Worm (Caenorhabditis elegans) whole organism, L3 larva: ENCODE results near the gene mvk-1.
A peak's percentile ranks its signal among the peaks of the same experiment; 100 is the strongest.

Source experiments
- R02D3.7 ChIP-seq: fragments of 150-350 bp; optimal IDR thresholded peaks from 2 replicates; lab custom pipeline; 2014; ENCODE audit warnings: missing biosample characterization, missing genetic modification characterization
- ZK546.5 ChIP-seq: sonication (generic microtip); optimal IDR thresholded peaks from 2 replicates; lab custom pipeline; 2017; ENCODE audit warnings: missing biosample characterization, missing genetic modification characterization
- ama-1 ChIP-seq: fragments of 150-350 bp; optimal IDR thresholded peaks from 2 replicates; lab custom pipeline; 2018
- ceh-16 ChIP-seq: sonication (generic microtip); optimal IDR thresholded peaks from 2 replicates; lab custom pipeline; 2017; ENCODE audit warnings: missing biosample characterization, missing genetic modification characterization
- ceh-28 ChIP-seq: fragments of 150-350 bp; optimal IDR thresholded peaks from 2 replicates; lab custom pipeline; 2014; ENCODE audit warnings: missing biosample characterization, missing genetic modification reagents, missing genetic modification characterization
- ceh-82 ChIP-seq: fragments of 150-350 bp; optimal IDR thresholded peaks from 2 replicates; lab custom pipeline; 2014; ENCODE audit warnings: missing biosample characterization, missing genetic modification characterization
- daf-12 ChIP-seq: fragments of 150-350 bp; optimal IDR thresholded peaks from 2 replicates; lab custom pipeline; 2014; ENCODE audit warnings: missing biosample characterization, missing genetic modification reagents, missing genetic modification characterization
- egl-27 ChIP-seq: sonication (generic microtip); optimal IDR thresholded peaks from 4 replicates; lab custom pipeline; 2017; ENCODE audit warnings: missing biosample characterization, missing genetic modification reagents, missing genetic modification characterization
- elt-1 ChIP-seq: fragments of 150-350 bp; optimal IDR thresholded peaks from 2 replicates; lab custom pipeline; 2014; ENCODE audit warnings: missing biosample characterization, missing genetic modification characterization
- elt-2 ChIP-seq: sonication (generic microtip); optimal IDR thresholded peaks from 2 replicates; lab custom pipeline; 2016; ENCODE audit warnings: missing genetic modification reagents, mild to moderate bottlenecking, missing genetic modification characterization, missing compliant biosample characterization
- elt-3 ChIP-seq, 3 experiments: fragments of 150-350 bp in 1 of 3; sonication (generic microtip) in 2 of 3; optimal IDR thresholded peaks; 2 replicates in 2 of 3; 4 replicates in 1 of 3; lab custom pipeline; 2014 to 2017; ENCODE audit warnings: missing biosample characterization in 3 of 3, missing genetic modification characterization in 3 of 3
- fkh-10 ChIP-seq: sonication (generic microtip); optimal IDR thresholded peaks from 2 replicates; lab custom pipeline; 2017; ENCODE audit warnings: missing biosample characterization, missing genetic modification reagents, missing genetic modification characterization
- fos-1 ChIP-seq: fragments of 150-350 bp; optimal IDR thresholded peaks from 2 replicates; lab custom pipeline; 2014; ENCODE audit warnings: missing biosample characterization, missing genetic modification characterization
- jun-1 ChIP-seq: fragments of 150-350 bp; optimal IDR thresholded peaks from 2 replicates; lab custom pipeline; 2014; ENCODE audit warnings: missing biosample characterization, missing genetic modification reagents, missing genetic modification characterization
- mdl-1 ChIP-seq: fragments of 150-350 bp; optimal IDR thresholded peaks from 2 replicates; lab custom pipeline; 2014; ENCODE audit warnings: missing biosample characterization, missing genetic modification characterization
- nfya-1 ChIP-seq: sonication (generic microtip); optimal IDR thresholded peaks from 2 replicates; lab custom pipeline; 2017; ENCODE audit warnings: missing genetic modification characterization, mild to moderate bottlenecking, missing compliant biosample characterization, antibody characterized with exemption, moderate library complexity; ENCODE audit not compliant: insufficient read depth
- nhr-11 ChIP-seq: fragments of 150-350 bp; optimal IDR thresholded peaks from 2 replicates; lab custom pipeline; 2014; ENCODE audit warnings: missing biosample characterization, missing genetic modification characterization
- nhr-12 ChIP-seq: fragments of 150-350 bp; optimal IDR thresholded peaks from 2 replicates; lab custom pipeline; 2014; ENCODE audit warnings: missing biosample characterization, missing genetic modification characterization
- nhr-25 ChIP-seq: sonication (generic microtip); optimal IDR thresholded peaks from 2 replicates; lab custom pipeline; 2017; ENCODE audit warnings: missing biosample characterization, missing genetic modification characterization
- nhr-43 ChIP-seq: sonication (generic microtip); optimal IDR thresholded peaks from 2 replicates; lab custom pipeline; 2016; ENCODE audit warnings: mild to moderate bottlenecking, missing genetic modification characterization, missing compliant biosample characterization; ENCODE audit not compliant: poor library complexity, severe bottlenecking
- pha-4 ChIP-seq: fragments of 150-350 bp; optimal IDR thresholded peaks from 2 replicates; lab custom pipeline; 2014; ENCODE audit warnings: missing biosample characterization, missing genetic modification reagents, missing genetic modification characterization
- pqm-1 ChIP-seq: fragments of 150-350 bp; optimal IDR thresholded peaks from 2 replicates; lab custom pipeline; 2017; ENCODE audit warnings: missing biosample characterization, missing genetic modification characterization, inconsistent platforms
- unc-39 ChIP-seq: sonication (generic microtip); optimal IDR thresholded peaks from 4 replicates; lab custom pipeline; 2017; ENCODE audit warnings: missing biosample characterization, missing genetic modification characterization
- ztf-4 ChIP-seq: fragments of 150-350 bp; optimal IDR thresholded peaks from 2 replicates; lab custom pipeline; 2014; ENCODE audit warnings: missing biosample characterization, missing genetic modification characterization

mvk-1 gene

ce11 chrIII:6170038-6170437, 34.0 kb upstream of the mvk-1 start (continued):
- TF ChIP-seq ceh-82, result no peak
- TF ChIP-seq unc-39 (tag; lab: Kevin White, UChicago), result no peak

- TF ChIP-seq ceh-28 (tag; lab: Kevin White, UChicago) (no peak), R02D3.7 (no peak), nhr-12 (tag; lab: Kevin White, UChicago) (no peak), elt-2 (tag; lab: Kevin White, UChicago) (peak; percentile 66), nhr-11 (tag; lab: Kevin White, UChicago) (no peak), pha-4 (tag; lab: Kevin White, UChicago) (peak; percentile 53), elt-3 (tag; optimal IDR thresholded peaks at IDR 0.05; lab: Kevin White, UChicago) (no peak), ama-1 (lab: Kevin White, UChicago) (peak; percentile 85), ceh-82 (no peak), fos-1 (tag; lab: Kevin White, UChicago) (no peak), ztf-4 (tag; lab: Kevin White, UChicago) (no peak), pqm-1 (tag; lab: Kevin White, UChicago) (peak; percentile 77), egl-27 (tag; lab: Kevin White, UChicago) (no peak)
Measured at ce11 chrIII:6168497-6169227, 32.6 kb upstream of the mvk-1 start, which contains the start of gene efk-1. efk-1 (minus strand) TSS chrIII:6168547.

ce11 chrIII:6166634-6167033, 30.6 kb upstream of the mvk-1 start:
- no peak for TF ChIP-seq mdl-1 (tag; lab: Kevin White, UChicago)
- no peak for TF ChIP-seq nhr-12 (tag; lab: Kevin White, UChicago)
- TF ChIP-seq nfya-1 (tag; lab: Kevin White, UChicago), result no peak
- no peak for TF ChIP-seq pqm-1 (tag; lab: Kevin White, UChicago)
- no peak for TF ChIP-seq ZK546.5 (tag; lab: Kevin White, UChicago)
- TF ChIP-seq daf-12, result no peak
- no peak for TF ChIP-seq jun-1
- TF ChIP-seq nhr-11 (tag; lab: Kevin White, UChicago), result no peak
- no peak for TF ChIP-seq ceh-16 (tag; lab: Kevin White, UChicago)
- no peak for TF ChIP-seq elt-1 (tag; lab: Kevin White, UChicago)
- no peak for TF ChIP-seq elt-2 (tag; lab: Kevin White, UChicago)

ce11 chrIII:6165240-6165639, 29.2 kb upstream of the mvk-1 start:
- peak; percentile 73 for TF ChIP-seq ama-1 (lab: Kevin White, UChicago)
- TF ChIP-seq fkh-10 (GFP tag; lab: Kevin White, UChicago), result no peak
- TF ChIP-seq nhr-43 (tag; lab: Kevin White, UChicago), result no peak

- TF ChIP-seq ceh-16 (tag; lab: Kevin White, UChicago), result no peak
- peak; percentile 17 for TF ChIP-seq pha-4 (tag; lab: Kevin White, UChicago)
- peak; percentile 9 for TF ChIP-seq nhr-43 (tag; lab: Kevin White, UChicago)
- peak; percentile 88 for TF ChIP-seq ama-1 (lab: Kevin White, UChicago)
- TF ChIP-seq elt-2 (tag; lab: Kevin White, UChicago), result peak; percentile 68
- peak; percentile 61 for TF ChIP-seq ztf-4 (tag; lab: Kevin White, UChicago)
- TF ChIP-seq pqm-1 (tag; lab: Kevin White, UChicago), result no peak
- TF ChIP-seq nhr-25 (tag; lab: Kevin White, UChicago), result peak; percentile 20
- TF ChIP-seq ceh-28 (tag; lab: Kevin White, UChicago), result no peak
Measured at ce11 chrIII:6164253-6164971, 28.3 kb upstream of the mvk-1 start, which contains the start of gene F42A10.9. F42A10.9 (plus strand) TSS chrIII:6164573.

DNA sequence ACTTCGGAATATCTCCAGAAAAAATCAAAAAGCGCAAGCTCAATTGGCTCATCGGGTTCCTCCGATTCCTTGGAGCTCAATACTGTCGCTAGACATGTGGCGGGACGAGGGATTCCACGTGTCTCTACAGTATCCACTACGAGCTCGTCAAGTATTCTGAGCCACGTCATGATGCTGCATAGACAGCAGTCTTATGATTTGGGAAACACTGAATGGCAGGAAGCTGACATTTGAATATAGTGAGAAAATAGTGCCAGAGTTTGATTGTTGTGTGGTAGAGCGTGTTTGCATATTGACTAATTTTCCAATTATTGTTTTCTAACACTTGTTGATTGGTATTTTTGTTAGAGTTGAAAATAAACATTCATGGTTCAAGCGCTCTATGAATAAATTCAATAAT, 27.3 kb upstream of the mvk-1 start:
- TF ChIP-seq pqm-1 (tag; lab: Kevin White, UChicago), result no peak
- TF ChIP-seq nhr-25 (tag; lab: Kevin White, UChicago), result no peak
- TF ChIP-seq elt-3 (tag; optimal IDR thresholded peaks at IDR 0.05; lab: Kevin White, UChicago), result no peak
- TF ChIP-seq, all 47 proteins: peak for 0
